Worm (Caenorhabditis elegans) whole organism, mixed stage, embryonic: Measurements from ENCODE around the gene sbsp-1.

Experiments used
- M03D4.4 ChIP-seq: sonication (generic microtip); optimal IDR thresholded peaks from 2 replicates; lab custom pipeline; 2017; ENCODE audit warnings: mild to moderate bottlenecking, missing genetic modification characterization, missing compliant biosample characterization
- bed-3 ChIP-seq: fragments of 200-800 bp; sonication (Bioruptor generic); optimal IDR thresholded peaks from 3 replicates; lab custom pipeline; 2018; ENCODE audit warnings: mild to moderate bottlenecking, missing genetic modification characterization, moderate library complexity, missing compliant biosample characterization
- blmp-1 ChIP-seq: fragments of 150-350 bp; optimal IDR thresholded peaks from 2 replicates; lab custom pipeline; 2014; ENCODE audit warnings: missing biosample characterization, missing genetic modification characterization
- ceh-39 ChIP-seq: fragments of 150-350 bp; optimal IDR thresholded peaks from 2 replicates; lab custom pipeline; 2014; ENCODE audit warnings: missing biosample characterization, missing genetic modification characterization
- ceh-43 ChIP-seq: fragments of 200-800 bp; sonication (Bioruptor generic); optimal IDR thresholded peaks from 2 replicates; lab custom pipeline; 2018; ENCODE audit warnings: mild to moderate bottlenecking, missing genetic modification characterization, moderate library complexity, missing compliant biosample characterization
- ceh-83 ChIP-seq: fragments of 200-800 bp; sonication (Bioruptor generic); optimal IDR thresholded peaks from 2 replicates; lab custom pipeline; 2018; ENCODE audit warnings: mild to moderate bottlenecking, missing genetic modification characterization, missing compliant biosample characterization
- ces-1 ChIP-seq: fragments of 150-350 bp; optimal IDR thresholded peaks from 2 replicates; lab custom pipeline; 2014; ENCODE audit warnings: missing biosample characterization, missing genetic modification reagents, missing genetic modification characterization
- cnd-1 ChIP-seq: fragments of 200-800 bp; sonication (Bioruptor generic); optimal IDR thresholded peaks from 2 replicates; lab custom pipeline; 2018; ENCODE audit warnings: mild to moderate bottlenecking, missing genetic modification characterization, missing compliant biosample characterization
- drap-1 ChIP-seq: fragments of 200-800 bp; sonication (Bioruptor generic); optimal IDR thresholded peaks from 3 replicates; lab custom pipeline; 2018; ENCODE audit warnings: mild to moderate bottlenecking, missing genetic modification characterization, missing compliant biosample characterization
- elt-1 ChIP-seq: sonication (generic microtip); optimal IDR thresholded peaks from 2 replicates; lab custom pipeline; 2017; ENCODE audit warnings: missing genetic modification characterization, mild to moderate bottlenecking, missing compliant biosample characterization, antibody characterized with exemption, moderate library complexity, borderline replicate concordance; ENCODE audit not compliant: insufficient read depth
- elt-3 ChIP-seq: fragments of 150-350 bp; optimal IDR thresholded peaks from 2 replicates; lab custom pipeline; 2014; ENCODE audit warnings: missing biosample characterization, missing genetic modification characterization
- flh-1 ChIP-seq: fragments of 200-800 bp; sonication (Bioruptor generic); optimal IDR thresholded peaks from 2 replicates; lab custom pipeline; 2018; ENCODE audit warnings: mild to moderate bottlenecking, missing genetic modification characterization, moderate library complexity, missing compliant biosample characterization
- ham-2 ChIP-seq: fragments of 200-800 bp; sonication (Bioruptor generic); optimal IDR thresholded peaks from 2 replicates; lab custom pipeline; 2018; ENCODE audit warnings: mild to moderate bottlenecking, missing genetic modification characterization, missing compliant biosample characterization
- hlh-1 ChIP-seq: fragments of 150-350 bp; optimal IDR thresholded peaks from 2 replicates; lab custom pipeline; 2014; ENCODE audit warnings: missing biosample characterization, missing genetic modification reagents, missing genetic modification characterization
- lin-13 ChIP-seq: fragments of 150-350 bp; optimal IDR thresholded peaks from 2 replicates; lab custom pipeline; 2014; ENCODE audit warnings: missing biosample characterization, missing genetic modification characterization
- lin-32 ChIP-seq: fragments of 200-800 bp; sonication (Bioruptor generic); optimal IDR thresholded peaks from 2 replicates; lab custom pipeline; 2018; ENCODE audit warnings: mild to moderate bottlenecking, missing genetic modification characterization, missing compliant biosample characterization
- lsy-2 ChIP-seq: fragments of 150-350 bp; optimal IDR thresholded peaks from 2 replicates; lab custom pipeline; 2014; ENCODE audit warnings: missing biosample characterization, missing genetic modification characterization
- mab-5 ChIP-seq: fragments of 150-350 bp; optimal IDR thresholded peaks from 2 replicates; lab custom pipeline; 2014; ENCODE audit warnings: missing biosample characterization, missing genetic modification characterization
- mep-1 ChIP-seq: fragments of 150-350 bp; optimal IDR thresholded peaks from 2 replicates; lab custom pipeline; 2017; ENCODE audit warnings: missing biosample characterization, missing genetic modification reagents, missing genetic modification characterization, inconsistent platforms
- mls-2 ChIP-seq: sonication (generic microtip); optimal IDR thresholded peaks from 2 replicates; lab custom pipeline; 2016; ENCODE audit warnings: mild to moderate bottlenecking, missing genetic modification characterization, moderate library complexity, missing compliant biosample characterization
- nhr-12 ChIP-seq: fragments of 150-350 bp; optimal IDR thresholded peaks from 2 replicates; lab custom pipeline; 2014; ENCODE audit warnings: missing biosample characterization, missing genetic modification characterization
- nhr-2 ChIP-seq: fragments of 150-350 bp; optimal IDR thresholded peaks from 2 replicates; lab custom pipeline; 2014; ENCODE audit warnings: missing biosample characterization, missing genetic modification characterization
- nhr-237 ChIP-seq: fragments of 150-350 bp; optimal IDR thresholded peaks from 2 replicates; lab custom pipeline; 2014; ENCODE audit warnings: missing biosample characterization, missing genetic modification characterization
- nhr-28 ChIP-seq: fragments of 150-350 bp; optimal IDR thresholded peaks from 2 replicates; lab custom pipeline; 2014; ENCODE audit warnings: missing biosample characterization, missing genetic modification characterization
- nhr-76 ChIP-seq: sonication (generic microtip); optimal IDR thresholded peaks from 2 replicates; lab custom pipeline; 2017; ENCODE audit warnings: missing biosample characterization, missing genetic modification characterization
- pha-4 ChIP-seq: fragments of 150-350 bp; optimal IDR thresholded peaks from 2 replicates; lab custom pipeline; 2018; ENCODE audit warnings: missing biosample characterization, missing genetic modification reagents, missing genetic modification characterization
- sem-2 ChIP-seq: fragments of 200-800 bp; sonication (Bioruptor generic); optimal IDR thresholded peaks from 2 replicates; lab custom pipeline; 2018; ENCODE audit warnings: mild to moderate bottlenecking, missing genetic modification characterization, missing compliant biosample characterization
- snpc-4 ChIP-seq: fragments of 150-350 bp; optimal IDR thresholded peaks from 2 replicates; lab custom pipeline; 2014; ENCODE audit warnings: missing biosample characterization, missing genetic modification characterization
- sptf-1 ChIP-seq: sonication (generic microtip); optimal IDR thresholded peaks from 2 replicates; lab custom pipeline; 2017; ENCODE audit warnings: mild to moderate bottlenecking, missing genetic modification characterization, moderate library complexity, missing compliant biosample characterization
- tbx-8 ChIP-seq: fragments of 200-800 bp; sonication (Bioruptor generic); optimal IDR thresholded peaks from 2 replicates; lab custom pipeline; 2018; ENCODE audit warnings: mild to moderate bottlenecking, missing genetic modification characterization, moderate library complexity, missing compliant biosample characterization
- unc-120 ChIP-seq: sonication (generic microtip); optimal IDR thresholded peaks from 2 replicates; lab custom pipeline; 2017; ENCODE audit warnings: missing genetic modification characterization, missing compliant biosample characterization; ENCODE audit not compliant: poor library complexity, severe bottlenecking
- unc-39 ChIP-seq: fragments of 150-350 bp; optimal IDR thresholded peaks from 2 replicates; lab custom pipeline; 2014; ENCODE audit warnings: missing biosample characterization, missing genetic modification characterization
- unc-62 ChIP-seq: fragments of 150-350 bp; optimal IDR thresholded peaks from 2 replicates; lab custom pipeline; 2014; ENCODE audit warnings: missing biosample characterization, missing genetic modification reagents, missing genetic modification characterization
- zip-8 ChIP-seq: fragments of 150-350 bp; optimal IDR thresholded peaks from 2 replicates; lab custom pipeline; 2014; ENCODE audit warnings: missing biosample characterization, missing genetic modification characterization
- ztf-11 ChIP-seq: fragments of 150-350 bp; optimal IDR thresholded peaks from 2 replicates; lab custom pipeline; 2014; ENCODE audit warnings: missing biosample characterization, missing genetic modification characterization

sbsp-1 gene

DNA sequence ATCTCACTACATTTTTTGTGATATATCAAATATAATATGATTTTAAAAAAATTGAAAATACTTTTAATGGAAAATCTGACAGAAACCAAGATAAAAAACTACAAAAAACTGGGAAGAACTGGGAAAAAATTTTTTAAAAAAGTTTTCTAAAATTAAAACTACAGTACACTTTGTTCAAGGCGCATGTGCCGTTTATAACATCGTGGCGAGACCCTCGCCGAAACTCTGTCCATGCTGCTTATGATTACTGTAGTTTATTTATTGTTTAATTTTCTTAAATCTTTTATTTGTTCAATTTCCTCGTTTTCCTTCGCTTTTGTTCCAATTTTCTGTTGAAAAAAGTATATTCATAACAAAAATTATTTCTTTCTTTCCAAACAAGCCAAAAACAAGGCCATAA is 48.7 kb downstream of the sbsp-1 start, which contains the start of gene athp-1:
Gene athp-1, plus strand, starts transcription at position 305 of the 400 bp plus-strand sequence.
- TF ChIP-seq ceh-83 (GFP tag; lab: Kevin White, UChicago) (no peak), hlh-1 (tag; lab: Kevin White, UChicago) (no peak), mls-2 (tag; lab: Kevin White, UChicago) (no peak), nhr-237 (no peak), elt-3 (tag; lab: Kevin White, UChicago) (no peak), sem-2 (no peak), ham-2 (no peak), pha-4 (tag; lab: Kevin White, UChicago) (no peak), unc-120 (tag; lab: Kevin White, UChicago) (no peak)

DNA sequence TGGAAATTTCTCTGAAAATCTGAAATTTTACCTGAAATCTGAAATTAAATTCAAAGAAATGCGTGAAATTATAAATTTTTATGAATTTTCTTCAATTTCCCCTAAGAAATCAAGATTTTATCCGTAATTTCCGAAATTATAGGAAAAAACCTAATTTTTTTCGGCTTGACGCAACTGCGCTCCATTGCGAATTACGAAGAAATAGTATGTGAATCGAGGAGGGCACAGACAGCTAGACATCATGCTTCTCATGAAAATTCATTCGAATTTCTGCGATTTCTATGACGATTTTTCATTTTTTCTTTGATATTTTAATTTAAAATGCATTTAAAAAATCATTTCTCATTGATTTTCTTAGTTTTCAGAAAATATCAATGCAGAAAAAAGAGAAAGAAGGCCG is 49.3 kb downstream of the sbsp-1 start:
- TF ChIP-seq nhr-28, result no peak
- peak; percentile 24 for TF ChIP-seq lsy-2
- no peak for TF ChIP-seq elt-3 (tag; lab: Kevin White, UChicago)
- no peak for TF ChIP-seq nhr-237
- TF ChIP-seq cnd-1, result no peak
- TF ChIP-seq sptf-1, result no peak
- peak; percentile 52 for TF ChIP-seq pha-4 (tag; lab: Kevin White, UChicago)
- TF ChIP-seq M03D4.4 (tag; lab: Kevin White, UChicago), result peak; percentile 7
- no peak for TF ChIP-seq nhr-2 (tag; lab: Kevin White, UChicago)
- TF ChIP-seq drap-1, result no peak
- TF ChIP-seq ceh-83 (GFP tag; lab: Kevin White, UChicago), result no peak
- TF ChIP-seq blmp-1 (tag; lab: Kevin White, UChicago), result no peak
- TF ChIP-seq elt-1 (tag; lab: Kevin White, UChicago), result no peak
- no peak for TF ChIP-seq nhr-12 (tag; lab: Kevin White, UChicago)
- TF ChIP-seq mep-1, result peak; percentile 26
- no peak for TF ChIP-seq bed-3 (GFP tag; lab: Kevin White, UChicago)
- no peak for TF ChIP-seq ceh-39 (tag; lab: Kevin White, UChicago)
- TF ChIP-seq sem-2, result no peak
- TF ChIP-seq mab-5 (tag; lab: Kevin White, UChicago), result no peak
- TF ChIP-seq unc-39 (tag; lab: Kevin White, UChicago), result no peak
- TF ChIP-seq ham-2, result no peak
- TF ChIP-seq flh-1 (GFP tag; lab: Kevin White, UChicago), result no peak
- no peak for TF ChIP-seq ceh-43 (GFP tag; lab: Kevin White, UChicago)
- peak; percentile 47 for TF ChIP-seq lin-13 (tag; lab: Kevin White, UChicago)
- no peak for TF ChIP-seq lin-32 (GFP tag; lab: Kevin White, UChicago)
- TF ChIP-seq zip-8, result no peak
- TF ChIP-seq nhr-76 (tag; lab: Kevin White, UChicago), result no peak
- no peak for TF ChIP-seq mls-2 (tag; lab: Kevin White, UChicago)
- no peak for TF ChIP-seq ztf-11
- TF ChIP-seq ces-1 (GFP tag; lab: Kevin White, UChicago), result peak; percentile 77
- TF ChIP-seq snpc-4 (tag; lab: Kevin White, UChicago), result no peak
- TF ChIP-seq unc-62 (GFP tag; lab: Kevin White, UChicago), result no peak
- TF ChIP-seq tbx-8 (GFP tag; lab: Kevin White, UChicago), result no peak
- no peak for TF ChIP-seq unc-120 (tag; lab: Kevin White, UChicago)
- TF ChIP-seq hlh-1 (tag; lab: Kevin White, UChicago), result no peak
- TF ChIP-seq, all 35 proteins: peak for 6

DNA sequence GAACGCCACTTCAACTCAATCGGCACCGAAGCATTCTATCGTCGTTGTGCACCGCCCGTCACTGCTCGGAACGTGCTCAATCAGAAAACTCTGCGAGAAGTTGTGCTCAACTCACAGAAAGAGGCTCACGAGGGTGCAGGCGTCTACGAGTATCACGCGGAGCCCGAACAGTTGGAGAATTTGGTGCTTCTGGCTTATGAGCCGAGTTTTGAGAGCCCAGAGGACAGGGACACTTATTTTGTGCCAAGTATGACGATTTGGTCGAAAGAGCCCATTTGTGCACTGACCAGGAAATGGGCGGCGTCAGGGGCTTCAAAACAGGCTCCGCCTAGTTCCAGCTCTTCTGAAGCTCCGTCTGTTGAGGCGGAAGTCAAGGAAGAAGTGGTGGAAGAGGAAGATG is 56.1 kb downstream of the sbsp-1 start:
- TF ChIP-seq elt-1 (tag; lab: Kevin White, UChicago) (no peak), bed-3 (GFP tag; lab: Kevin White, UChicago) (no peak), nhr-12 (tag; lab: Kevin White, UChicago) (no peak), flh-1 (GFP tag; lab: Kevin White, UChicago) (no peak)
- TF ChIP-seq, all 35 proteins: peak for 0
